Worm (Caenorhabditis elegans) whole organism, L1 larva: ENCODE results near the gene sdz-10.

ENCODE experiments used
- C04F5.9 ChIP-seq: sonication (generic microtip); optimal IDR thresholded peaks from 2 replicates; lab custom pipeline; 2016; ENCODE audit warnings: missing genetic modification characterization, missing compliant biosample characterization
- F16B12.6 ChIP-seq: fragments of 150-350 bp; optimal IDR thresholded peaks from 2 replicates; lab custom pipeline; 2014; ENCODE audit warnings: missing biosample characterization, missing genetic modification characterization
- Y116A8C.19 ChIP-seq: sonication (generic microtip); optimal IDR thresholded peaks from 2 replicates; lab custom pipeline; 2016; ENCODE audit warnings: missing compliant biosample characterization, missing genetic modification characterization, borderline replicate concordance
- blmp-1 ChIP-seq: fragments of 150-350 bp; optimal IDR thresholded peaks from 2 replicates; lab custom pipeline; 2014; ENCODE audit warnings: missing biosample characterization, missing genetic modification characterization
- ceh-63 ChIP-seq: fragments of 200-800 bp; sonication (Bioruptor generic); optimal IDR thresholded peaks from 2 replicates; lab custom pipeline; 2018; ENCODE audit warnings: mild to moderate bottlenecking, missing genetic modification characterization, missing compliant biosample characterization
- ceh-8 ChIP-seq: fragments of 200-800 bp; sonication (Bioruptor generic); optimal IDR thresholded peaks from 2 replicates; lab custom pipeline; 2018; ENCODE audit warnings: mild to moderate bottlenecking, missing genetic modification characterization, moderate library complexity, missing compliant biosample characterization
- ceh-82 ChIP-seq, 3 experiments: fragments of 150-350 bp in 1 of 3; sonication (generic microtip) in 2 of 3; optimal IDR thresholded peaks; 2 replicates each; lab custom pipeline; 2014 to 2017; ENCODE audit warnings: missing biosample characterization in 3 of 3, missing genetic modification characterization in 3 of 3
- ceh-88 ChIP-seq: fragments of 200-800 bp; sonication (Bioruptor generic); IDR thresholded peaks from 2 replicates; pipeline ENCODE4 v1.3.6; 2022; ENCODE audit warnings: missing genetic modification characterization, missing compliant biosample characterization
- ceh-90 ChIP-seq: sonication (generic microtip); optimal IDR thresholded peaks from 2 replicates; lab custom pipeline; 2016; ENCODE audit warnings: missing genetic modification characterization, missing compliant biosample characterization
- dpl-1 ChIP-seq, 3 experiments: fragments of 150-350 bp in 2 of 3; sonication (generic microtip) in 1 of 3; optimal IDR thresholded peaks; 2 replicates each; lab custom pipeline; 2014 to 2017; ENCODE audit warnings: missing biosample characterization in 3 of 3, missing genetic modification characterization in 3 of 3, missing genetic modification reagents in 3 of 3
- efl-1 ChIP-seq, 4 experiments: fragments of 150-350 bp; optimal IDR thresholded peaks in 3 of 4; peaks in 1 of 4; 1 replicate in 1 of 4; 2 replicates in 3 of 4; lab custom pipeline; 2014; ENCODE audit warnings: missing biosample characterization in 2 of 4, missing genetic modification characterization in 2 of 4, missing genetic modification reagents in 2 of 4
- efl-3 ChIP-seq: fragments of 200-800 bp; sonication (Bioruptor generic); optimal IDR thresholded peaks from 2 replicates; lab custom pipeline; 2018; ENCODE audit warnings: mild to moderate bottlenecking, missing genetic modification characterization, missing compliant biosample characterization
- elt-2 ChIP-seq: sonication (generic microtip); optimal IDR thresholded peaks from 2 replicates; lab custom pipeline; 2016; ENCODE audit warnings: missing genetic modification characterization, mild to moderate bottlenecking, inconsistent platforms, missing compliant biosample characterization, missing genetic modification reagents
- elt-3 ChIP-seq, 6 experiments: fragments of 150-350 bp in 1 of 6; sonication (generic microtip); optimal IDR thresholded peaks; 2 replicates each; lab custom pipeline; 2017 to 2018; ENCODE audit warnings: missing biosample characterization in 6 of 6, missing genetic modification characterization in 6 of 6, inconsistent platforms in 1 of 6
- lin-13 ChIP-seq: fragments of 150-350 bp; optimal IDR thresholded peaks from 2 replicates; lab custom pipeline; 2014; ENCODE audit warnings: missing biosample characterization, missing genetic modification reagents, missing genetic modification characterization
- lin-14 ChIP-seq: fragments of 200-800 bp; sonication (Bioruptor generic); optimal IDR thresholded peaks from 2 replicates; lab custom pipeline; 2018; ENCODE audit warnings: mild to moderate bottlenecking, missing genetic modification characterization, moderate library complexity, missing compliant biosample characterization
- lin-35 ChIP-seq, 2 experiments: fragments of 150-350 bp; optimal IDR thresholded peaks; 2 replicates each; lab custom pipeline; 2014; ENCODE audit warnings: missing biosample characterization in 2 of 2, missing genetic modification characterization in 2 of 2, missing genetic modification reagents in 2 of 2
- lin-39 ChIP-seq: fragments of 150-350 bp; optimal IDR thresholded peaks from 2 replicates; lab custom pipeline; 2014; ENCODE audit warnings: missing biosample characterization, missing genetic modification reagents, missing genetic modification characterization
- lsy-2 ChIP-seq, 2 experiments: fragments of 150-350 bp; optimal IDR thresholded peaks; 2 replicates each; lab custom pipeline; 2014; ENCODE audit warnings: missing biosample characterization in 2 of 2, missing genetic modification characterization in 2 of 2
- mdl-1 ChIP-seq, 2 experiments: fragments of 150-350 bp; optimal IDR thresholded peaks; 2 replicates each; lab custom pipeline; 2014 to 2017; ENCODE audit warnings: missing biosample characterization in 2 of 2, missing genetic modification characterization in 2 of 2, inconsistent platforms in 1 of 2
- mep-1 ChIP-seq: fragments of 150-350 bp; optimal IDR thresholded peaks from 2 replicates; lab custom pipeline; 2014; ENCODE audit warnings: missing biosample characterization, missing genetic modification characterization
- nhr-19 ChIP-seq: fragments of 200-800 bp; sonication (Bioruptor generic); conservative IDR thresholded peaks from 2 replicates; pipeline ENCODE4 v1.3.6; 2022; ENCODE audit warnings: missing genetic modification characterization, missing compliant biosample characterization
- nhr-20 ChIP-seq: sonication (generic microtip); optimal IDR thresholded peaks from 2 replicates; lab custom pipeline; 2016; ENCODE audit warnings: mild to moderate bottlenecking, missing genetic modification characterization, missing compliant biosample characterization
- nhr-47 ChIP-seq: sonication (generic microtip); optimal IDR thresholded peaks from 2 replicates; lab custom pipeline; 2016; ENCODE audit warnings: mild to moderate bottlenecking, missing genetic modification characterization, moderate library complexity, missing compliant biosample characterization
- nhr-71 ChIP-seq: sonication (generic microtip); optimal IDR thresholded peaks from 2 replicates; lab custom pipeline; 2016; ENCODE audit warnings: mild to moderate bottlenecking, missing genetic modification characterization, moderate library complexity, missing compliant biosample characterization
- nhr-76 ChIP-seq: sonication (generic microtip); optimal IDR thresholded peaks from 2 replicates; lab custom pipeline; 2017; ENCODE audit warnings: missing biosample characterization, missing genetic modification characterization
- nhr-84 ChIP-seq: sonication (generic microtip); optimal IDR thresholded peaks from 2 replicates; lab custom pipeline; 2017; ENCODE audit warnings: missing biosample characterization, missing genetic modification characterization
- nhr-85 ChIP-seq: sonication (generic microtip); peaks from one replicate; lab custom pipeline; 2016; ENCODE audit warnings: missing genetic modification characterization, inconsistent platforms, missing compliant biosample characterization
- nhr-90 ChIP-seq: sonication (generic microtip); optimal IDR thresholded peaks from 2 replicates; lab custom pipeline; 2016; ENCODE audit warnings: mild to moderate bottlenecking, missing genetic modification characterization, missing compliant biosample characterization; ENCODE audit not compliant: poor library complexity
- rnt-1 ChIP-seq: sonication (generic microtip); optimal IDR thresholded peaks from 2 replicates; lab custom pipeline; 2016; ENCODE audit warnings: mild to moderate bottlenecking, missing genetic modification characterization, moderate library complexity, missing compliant biosample characterization
- snu-23 ChIP-seq: sonication (generic microtip); optimal IDR thresholded peaks from 2 replicates; lab custom pipeline; 2016; ENCODE audit warnings: missing genetic modification characterization, missing compliant biosample characterization
- sup-37 ChIP-seq: fragments of 200-800 bp; sonication (Bioruptor generic); optimal IDR thresholded peaks from 2 replicates; lab custom pipeline; 2018; ENCODE audit warnings: mild to moderate bottlenecking, missing genetic modification characterization, missing compliant biosample characterization
- tbx-2 ChIP-seq: sonication (generic microtip); optimal IDR thresholded peaks from 2 replicates; lab custom pipeline; 2016; ENCODE audit warnings: missing genetic modification characterization, missing compliant biosample characterization
- unc-30 ChIP-seq: sonication (generic microtip); optimal IDR thresholded peaks from 2 replicates; lab custom pipeline; 2017; ENCODE audit warnings: missing biosample characterization, missing genetic modification characterization
- unc-98 ChIP-seq: fragments of 200-800 bp; sonication (Bioruptor generic); IDR thresholded peaks from 2 replicates; pipeline ENCODE4 v1.3.6; 2022; ENCODE audit warnings: missing genetic modification characterization, missing compliant biosample characterization
- vab-15 ChIP-seq: sonication (generic microtip); optimal IDR thresholded peaks from 2 replicates; lab custom pipeline; 2017; ENCODE audit warnings: missing genotype, mild to moderate bottlenecking, missing genetic modification characterization, missing compliant biosample characterization
- zag-1 ChIP-seq: fragments of 150-350 bp; optimal IDR thresholded peaks from 2 replicates; lab custom pipeline; 2014; ENCODE audit warnings: missing biosample characterization, missing genetic modification characterization

The sdz-10 gene

DNA sequence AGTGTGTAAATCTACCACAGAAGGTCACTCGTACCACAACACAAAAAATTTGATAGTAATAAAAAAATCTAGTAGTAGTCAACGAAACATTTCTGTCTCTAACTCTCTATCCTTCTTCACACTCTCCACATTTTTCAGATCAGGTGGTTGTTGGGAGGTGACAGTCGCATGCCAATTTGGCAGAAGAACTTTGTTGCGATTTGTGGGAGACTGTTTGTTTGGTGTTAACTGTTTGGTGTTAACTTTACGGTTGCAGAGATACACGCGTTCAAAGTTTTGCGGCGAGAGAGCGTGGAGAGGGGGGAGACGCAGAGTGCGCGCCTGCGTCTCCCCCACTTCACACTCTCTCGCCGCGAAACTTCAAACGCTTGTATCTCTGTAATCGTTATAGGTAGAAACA, 32.9 kb upstream of the sdz-10 start (continued):
- no peak for TF ChIP-seq sup-37 (GFP tag; lab: Kevin White, UChicago)
- no peak for TF ChIP-seq unc-30
- no peak for TF ChIP-seq rnt-1
- no peak for TF ChIP-seq nhr-47 (tag; lab: Kevin White, UChicago)
- no peak for TF ChIP-seq ceh-88
- no peak for TF ChIP-seq nhr-84 (tag; lab: Kevin White, UChicago)
- no peak for TF ChIP-seq ceh-63
- no peak for TF ChIP-seq blmp-1 (tag; lab: Kevin White, UChicago)
- no peak for TF ChIP-seq vab-15
- TF ChIP-seq elt-3 (tag; optimal IDR thresholded peaks at IDR 0.05; lab: Kevin White, UChicago): peak in 2 of 6 experiments; percentile 40 to 52
- TF ChIP-seq C04F5.9: no peak
- TF ChIP-seq Y116A8C.19 (tag; lab: Kevin White, UChicago): no peak
- no peak for TF ChIP-seq unc-98
- TF ChIP-seq ceh-8: no peak

DNA sequence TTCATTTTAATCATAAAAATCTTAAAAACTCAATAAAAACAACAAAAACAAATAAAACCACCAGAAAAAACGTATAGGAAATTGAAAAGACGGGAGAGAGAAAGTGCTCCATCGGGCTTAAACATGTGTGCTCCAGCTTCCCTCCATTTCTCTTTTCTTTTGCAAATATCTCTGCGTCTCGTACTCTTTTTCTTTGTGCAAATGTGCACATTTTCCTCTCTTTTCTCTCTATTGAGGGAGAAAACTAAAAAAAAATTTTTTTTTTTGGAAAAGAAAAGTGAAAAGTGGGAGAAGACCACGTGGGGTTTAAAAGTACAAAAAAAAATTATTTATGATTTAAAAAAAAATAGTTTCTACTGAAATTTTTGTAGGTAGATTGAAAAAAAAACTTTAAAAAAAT, 32.2 kb upstream of the sdz-10 start:
- TF ChIP-seq efl-1 (optimal IDR thresholded peaks at IDR 0.05; lab: Kevin White, UChicago): peak; percentile 34 to 51
- no peak for TF ChIP-seq efl-1 (GFP tag; optimal IDR thresholded peaks at IDR 0.05 in 1 of 2; lab: Kevin White, UChicago)
- no peak for TF ChIP-seq tbx-2 (tag; lab: Kevin White, UChicago)
- TF ChIP-seq nhr-71 (tag; lab: Kevin White, UChicago): peak; percentile 46
- no peak for TF ChIP-seq efl-3
- TF ChIP-seq snu-23 (GFP tag; lab: Kevin White, UChicago): peak; percentile 2
- TF ChIP-seq dpl-1 (GFP tag; optimal IDR thresholded peaks at IDR 0.05; lab: Kevin White, UChicago): peak in 1 of 3 experiments; percentile 13
- TF ChIP-seq lsy-2 (tag; optimal IDR thresholded peaks at IDR 0.05; lab: Kevin White, UChicago): peak in 1 of 2 experiments; percentile 42
- TF ChIP-seq vab-15: no peak
- TF ChIP-seq nhr-76 (tag; lab: Kevin White, UChicago): no peak
- TF ChIP-seq lin-14 (GFP tag; lab: Kevin White, UChicago): peak; percentile 65
- TF ChIP-seq elt-3 (tag; optimal IDR thresholded peaks at IDR 0.05; lab: Kevin White, UChicago): no peak
- peak in 1 of 2 experiments; percentile 32 for TF ChIP-seq mdl-1 (tag; optimal IDR thresholded peaks at IDR 0.05; lab: Kevin White, UChicago)
- no peak for TF ChIP-seq lin-39 (tag; lab: Kevin White, UChicago)
- TF ChIP-seq ceh-82 (tag; optimal IDR thresholded peaks at IDR 0.05; lab: Kevin White, UChicago): peak in 1 of 3 experiments; percentile 15
- no peak for TF ChIP-seq ceh-90 (tag; lab: Kevin White, UChicago)
- TF ChIP-seq blmp-1 (tag; lab: Kevin White, UChicago): no peak
- no peak for TF ChIP-seq mep-1 (tag; lab: Kevin White, UChicago)
- no peak for TF ChIP-seq F16B12.6

DNA sequence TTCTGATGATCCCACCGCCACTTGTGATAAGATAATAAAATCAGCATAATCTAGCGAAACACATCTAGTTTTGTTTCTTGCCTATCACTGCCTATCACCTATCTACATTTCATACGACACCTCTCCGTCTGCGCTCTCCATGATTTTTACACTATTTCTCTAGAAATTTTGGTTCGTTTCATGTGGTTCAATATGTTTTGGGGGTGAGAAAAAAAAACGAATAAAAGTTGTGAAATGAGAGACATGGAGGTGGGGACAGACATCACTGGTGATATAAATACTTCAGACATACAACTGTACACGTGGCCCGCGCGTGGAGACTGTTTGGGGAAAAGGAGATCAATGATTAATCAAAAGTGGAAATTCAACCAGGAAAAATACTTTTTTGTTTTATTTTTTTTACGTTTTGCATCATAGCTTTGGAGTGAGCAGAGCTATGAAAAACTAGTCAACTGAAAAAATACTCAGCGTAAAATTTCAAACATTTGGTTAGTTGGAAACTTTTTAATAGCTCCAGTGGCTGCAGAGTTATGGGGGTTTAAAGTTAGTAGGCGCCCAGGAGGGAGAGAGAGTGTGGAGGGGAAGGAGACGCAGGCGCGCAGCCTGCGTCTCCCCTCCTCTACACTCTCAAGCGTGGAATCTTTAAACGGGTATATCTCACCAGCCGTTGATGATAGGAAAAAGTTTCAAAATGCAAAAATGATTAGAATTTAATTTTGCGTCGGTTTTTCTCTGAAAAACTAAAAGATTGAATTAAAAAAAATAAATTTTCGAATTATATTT, 30.9 kb upstream of the sdz-10 start:
- TF ChIP-seq efl-1 (optimal IDR thresholded peaks at IDR 0.05; lab: Kevin White, UChicago) (no peak), efl-1 (GFP tag; optimal IDR thresholded peaks at IDR 0.05 in 1 of 2; lab: Kevin White, UChicago) (no peak), lin-13 (GFP tag; lab: Kevin White, UChicago) (no peak), lin-35 (GFP tag; optimal IDR thresholded peaks at IDR 0.05; lab: Kevin White, UChicago) (peak in 1 of 2 experiments; percentile 46), elt-2 (tag; lab: Kevin White, UChicago) (peak; percentile 90), nhr-85 (peak; percentile 66), snu-23 (GFP tag; lab: Kevin White, UChicago) (peak; percentile 24), lin-14 (GFP tag; lab: Kevin White, UChicago) (peak; percentile 48), unc-30 (no peak), mdl-1 (tag; optimal IDR thresholded peaks at IDR 0.05; lab: Kevin White, UChicago) (peak in 1 of 2 experiments; percentile 49), elt-3 (tag; optimal IDR thresholded peaks at IDR 0.05; lab: Kevin White, UChicago) (peak in 4 of 6 experiments; percentile 11 to 87 (median 68)), nhr-90 (peak; percentile 31), nhr-71 (tag; lab: Kevin White, UChicago) (peak; percentile 38), zag-1 (tag; lab: Kevin White, UChicago) (no peak), blmp-1 (tag; lab: Kevin White, UChicago) (peak; percentile 50), nhr-19 (0 out of 2 replicates have a peak, but pooled peaks have one; percentile 5), nhr-20 (tag; lab: Kevin White, UChicago) (peak; percentile 40)
